Worm (Caenorhabditis elegans) whole organism, L4 larva: ENCODE data around the gene cyp-25A3.

Source experiments
- aly-2 ChIP-seq: sonication (generic microtip); optimal IDR thresholded peaks from 2 replicates; lab custom pipeline; 2018; ENCODE audit warnings: missing biosample characterization, missing genetic modification characterization
- nhr-11 ChIP-seq: fragments of 150-350 bp; optimal IDR thresholded peaks from 2 replicates; lab custom pipeline; 2014; ENCODE audit warnings: missing biosample characterization, missing genetic modification characterization
- nhr-237 ChIP-seq: sonication (generic microtip); optimal IDR thresholded peaks from 2 replicates; lab custom pipeline; 2017; ENCODE audit warnings: missing biosample characterization, missing genetic modification characterization

DNA sequence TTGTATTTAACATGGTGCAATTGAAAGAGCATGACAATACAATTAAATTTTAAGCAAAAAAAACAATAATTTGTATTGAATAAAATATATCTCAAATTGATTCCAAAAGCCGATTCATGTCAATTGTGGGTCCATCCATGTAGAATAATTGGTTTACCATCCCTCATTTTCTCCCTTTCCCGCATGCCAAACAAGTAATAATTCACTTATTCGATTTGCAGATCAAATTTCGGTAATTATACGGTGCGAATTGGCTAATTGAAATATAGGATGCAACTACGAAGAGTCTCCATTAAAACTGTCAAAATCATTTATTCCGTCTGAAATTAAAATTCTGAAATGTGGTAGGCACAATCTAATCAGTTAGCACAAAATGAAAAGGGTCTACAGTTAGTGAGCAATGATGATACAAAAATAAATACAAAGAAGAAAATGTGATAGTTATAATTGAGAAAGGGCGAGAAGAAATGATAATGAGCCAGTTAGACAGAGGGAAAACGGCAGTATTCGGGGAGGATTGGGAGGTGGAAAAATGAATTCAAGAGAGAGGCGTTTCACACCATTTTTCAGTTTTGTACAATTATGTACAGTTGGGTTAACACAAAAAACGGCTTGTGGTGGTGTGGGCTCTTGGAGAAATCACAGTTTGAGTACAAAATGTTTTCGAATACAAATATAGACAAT lies 49.7 kb downstream of the cyp-25A3 start:
- TF ChIP-seq aly-2 (tag; lab: Kevin White, UChicago) (peak; percentile 10), nhr-237 (no peak), nhr-11 (tag; lab: Kevin White, UChicago) (no peak)
